Worm (Caenorhabditis elegans): ENCODE measurements around the gene fip-5.

- TF ChIP-seq ref-1 (GFP tag; conservative IDR thresholded peaks at IDR 0.05): no peak
- no peak for TF ChIP-seq flt-1 (GFP tag; IDR thresholded peaks at IDR 0.05)
Measured at ce11 chrX:10252781-10253180, 49.8 kb upstream of the fip-5 start, which contains the start of gene C14H10.2.
